Fruit fly (Drosophila melanogaster): Measurements from ENCODE around the gene jumu.

- TF ChIP-seq CG11617 (GFP tag; optimal IDR thresholded peaks at IDR 0.05) (no peak), bab1 (GFP tag; optimal IDR thresholded peaks at IDR 0.05) (peak; percentile 51), cnc (optimal IDR thresholded peaks at IDR 0.05) (no peak), Crg-1 (GFP tag; optimal IDR thresholded peaks at IDR 0.05) (no peak), cic (GFP tag; optimal IDR thresholded peaks at IDR 0.05) (no peak), ovo (GFP tag; optimal IDR thresholded peaks at IDR 0.05) (no peak), tj (GFP tag; optimal IDR thresholded peaks at IDR 0.05) (no peak), toe (GFP tag; optimal IDR thresholded peaks at IDR 0.05) (no peak), CG7045 (GFP tag; optimal IDR thresholded peaks at IDR 0.05) (no peak), CG7101 (tag; optimal IDR thresholded peaks at IDR 0.05) (peak; percentile 25), CG5204 (GFP tag; optimal IDR thresholded peaks at IDR 0.05) (no peak), pad (GFP tag; optimal IDR thresholded peaks at IDR 0.05) (no peak)
These were observed 57.1 kb downstream of the jumu start, which contains the start of gene CG6325 for dm6 chr3R:10407066-10407465.

Measured in whole organism, adult.